Worm (Caenorhabditis elegans): Measurements from ENCODE around the gene F32D8.8.

- TF ChIP-seq pqm-1 (tag; optimal IDR thresholded peaks at IDR 0.05) (no peak), unc-42 (tag; optimal IDR thresholded peaks at IDR 0.05) (no peak), unc-3 (GFP tag; conservative IDR thresholded peaks at IDR 0.05) (no peak), unc-3 (tag; optimal IDR thresholded peaks at IDR 0.05) (no peak), nhr-11 (tag; optimal IDR thresholded peaks at IDR 0.05) (no peak), pag-3 (tag; optimal IDR thresholded peaks at IDR 0.05; ENCODE audit: borderline replicate concordance) (no peak), ama-1 (optimal IDR thresholded peaks at IDR 0.05) (no peak), sox-4 (tag; optimal IDR thresholded peaks at IDR 0.05) (no peak), ceh-18 (tag; optimal IDR thresholded peaks at IDR 0.05) (no peak), hlh-6 (tag; optimal IDR thresholded peaks at IDR 0.05) (no peak), hlh-30 (tag; optimal IDR thresholded peaks at IDR 0.05; ENCODE audit: insufficient read depth) (no peak)
These were observed 26.9 kb upstream of the F32D8.8 start, which contains the start of gene F58B4.3 for ce11 chrV:10929511-10929910.
